Fruit fly (Drosophila melanogaster) ovary, adult (tissue): ENCODE data around the gene CG42542.
A peak's percentile ranks its signal among the peaks of the same experiment; 100 is the strongest.

Experiments
- CG17801 ChIP-seq: fragments of 200-800 bp; optimal IDR thresholded peaks from 2 replicates; lab custom pipeline; 2019; ENCODE audit warnings: missing biosample characterization, mild to moderate bottlenecking, missing genetic modification characterization, moderate library complexity; ENCODE audit not compliant: partially characterized antibody

Gene CG42542

DNA sequence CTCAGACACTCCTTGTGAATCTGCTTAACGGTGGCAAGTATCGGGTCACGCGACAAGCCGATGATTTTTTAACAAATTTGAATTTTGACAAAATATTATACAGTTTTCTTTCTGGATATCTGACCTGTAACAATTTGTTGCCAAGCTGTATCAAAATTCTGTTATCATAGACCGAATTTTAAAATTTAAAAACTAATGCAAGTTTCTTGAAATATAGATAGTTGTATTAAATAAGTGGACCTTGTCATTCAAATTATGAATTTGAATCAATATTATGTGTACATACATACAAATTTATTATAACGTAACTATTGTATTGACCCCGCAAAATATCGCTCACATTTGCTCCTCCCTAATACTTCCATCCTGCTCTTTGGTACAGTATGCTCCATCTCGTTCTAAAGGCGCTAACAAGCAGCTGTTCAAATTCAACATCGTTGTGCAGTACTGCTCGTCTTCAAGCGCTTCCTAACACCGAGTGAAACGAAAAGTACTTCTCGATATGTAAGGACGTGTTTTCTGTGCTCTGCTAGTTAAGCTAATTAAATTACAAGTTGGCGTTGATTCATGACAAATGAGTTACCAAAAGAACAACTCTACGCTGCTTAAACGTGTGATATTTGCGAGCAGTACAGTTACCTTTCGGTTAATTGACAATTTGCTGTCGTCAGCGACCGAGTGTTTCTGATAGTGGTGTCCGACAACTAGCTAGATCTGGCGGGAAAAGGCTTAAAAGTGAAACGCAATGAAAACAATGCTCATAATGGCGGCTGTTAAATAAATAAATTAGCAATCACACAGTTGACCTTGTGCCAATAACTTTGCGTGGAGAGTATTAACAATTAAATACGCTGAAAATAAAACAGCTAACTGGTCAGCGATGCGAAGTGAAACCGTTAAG is at the start of gene CG42542, which contains the start of gene Kpc1:
Gene CG42542 (plus strand): TSS at position 465 of the 901 bp plus-strand sequence.
Gene Kpc1 (minus strand): TSS at position 77 of the 901 bp plus-strand sequence.
- peak; percentile 44 for TF ChIP-seq CG17801 (GFP tag; lab: Kevin White, UChicago)

DNA sequence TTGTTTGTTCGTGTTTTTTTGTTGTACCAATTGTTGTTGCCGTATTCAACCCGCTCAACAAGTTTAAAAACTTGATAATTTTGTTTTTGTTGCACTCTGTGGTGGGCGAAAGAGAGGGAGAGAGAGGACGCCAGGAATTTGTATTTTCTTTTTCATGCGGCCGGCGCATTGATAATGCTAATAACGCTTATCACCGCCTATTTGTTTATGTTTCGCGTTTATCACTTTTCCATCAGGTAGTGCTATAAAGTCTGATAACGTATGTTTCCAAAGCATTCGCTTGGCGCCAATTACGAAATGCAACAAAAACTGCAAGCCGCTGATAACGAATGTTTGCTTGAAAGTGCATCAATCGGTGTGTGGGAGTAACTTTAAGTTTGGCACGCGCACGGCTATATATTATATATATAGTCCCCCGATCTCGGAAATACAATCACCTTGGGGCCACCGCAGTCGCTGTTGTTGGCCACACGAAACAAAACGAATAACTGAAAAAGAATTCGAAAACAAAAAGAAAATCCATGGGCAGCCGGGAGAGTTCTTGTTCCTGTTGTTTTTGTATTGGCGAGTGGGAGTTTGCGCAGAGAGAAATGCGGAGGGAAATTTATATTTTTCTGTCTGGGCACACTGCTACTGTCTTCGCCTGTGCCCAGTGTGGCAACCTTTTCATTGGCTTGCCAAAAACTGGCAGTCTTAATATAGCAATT is 49.2 kb upstream of the CG42542 start, which contains the start of gene Glys:
Gene Glys (minus strand): TSS at position 494 of the 707 bp plus-strand sequence.
- peak; percentile 79 for TF ChIP-seq CG17801 (GFP tag; lab: Kevin White, UChicago)

DNA sequence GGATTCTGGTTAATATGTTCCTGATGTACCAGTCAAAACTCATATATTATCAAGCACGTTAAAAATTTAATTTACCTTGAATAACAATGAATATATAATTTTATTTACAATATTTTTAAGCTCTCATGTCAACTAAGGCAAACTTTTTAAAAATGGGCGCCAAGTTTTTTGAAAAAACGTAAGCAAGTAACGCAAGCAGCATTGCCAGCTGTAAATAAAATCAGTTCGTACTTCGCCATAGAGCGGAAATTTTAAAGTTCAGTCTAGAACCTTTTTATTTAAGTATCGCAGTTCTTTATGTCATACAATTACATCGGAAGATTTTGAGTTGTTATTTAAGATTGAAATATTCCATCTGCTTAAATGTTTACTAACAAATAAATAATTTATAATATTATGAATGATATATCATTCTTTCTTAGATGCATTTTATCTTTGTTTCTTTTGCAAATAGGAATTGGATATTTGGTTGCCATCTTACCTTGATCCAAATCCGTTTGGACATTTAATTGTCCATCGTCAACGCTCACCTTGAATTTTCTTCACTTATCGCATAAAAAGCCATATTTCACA is 48.4 kb upstream of the CG42542 start:
- no peak for TF ChIP-seq CG17801 (GFP tag; lab: Kevin White, UChicago)

- no peak for TF ChIP-seq CG17801 (GFP tag; lab: Kevin White, UChicago)
Observed at dm6 chr3R:15148562-15148961, 47.8 kb upstream of the CG42542 start.

dm6 chr3R:15149772-15150512 is 46.5 kb upstream of the CG42542 start, which contains the start of gene Gyc88E:
Gene Gyc88E (plus strand): TSS chr3R:15150375.
- TF ChIP-seq CG17801 (GFP tag; lab: Kevin White, UChicago) = no peak

DNA sequence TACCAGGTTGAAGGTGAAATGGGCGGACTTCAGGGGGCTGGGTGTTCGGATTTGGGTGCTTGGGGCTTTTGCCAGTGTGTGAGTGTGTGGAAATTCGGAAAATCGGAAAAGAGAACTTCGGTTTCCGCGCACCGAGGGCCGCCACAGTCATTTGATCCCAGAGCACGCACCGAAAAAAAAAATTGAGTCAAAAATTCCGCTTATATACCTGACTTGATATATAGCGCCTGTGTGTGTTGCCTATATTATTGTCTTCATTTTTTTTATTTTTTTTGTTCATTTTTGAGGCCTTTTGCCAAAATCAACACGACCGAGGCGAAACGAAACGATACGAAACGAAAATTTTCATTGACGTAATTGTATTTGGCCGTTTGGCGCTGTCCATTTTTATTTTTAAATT is 19.2 kb upstream of the CG42542 start:
- no peak for TF ChIP-seq CG17801 (GFP tag; lab: Kevin White, UChicago)

dm6 chr3R:15181467-15181866 is 14.9 kb upstream of the CG42542 start, which contains the start of gene Mf:
Gene Mf (minus strand): TSS chr3R:15181510.
- no peak for TF ChIP-seq CG17801 (GFP tag; lab: Kevin White, UChicago)

dm6 chr3R:15197373-15197772 is 975 bp downstream of the CG42542 start:
- no peak for TF ChIP-seq CG17801 (GFP tag; lab: Kevin White, UChicago)

dm6 chr3R:15198052-15198793 is 1.8 kb downstream of the CG42542 start:
- peak; percentile 13 for TF ChIP-seq CG17801 (GFP tag; lab: Kevin White, UChicago)

DNA sequence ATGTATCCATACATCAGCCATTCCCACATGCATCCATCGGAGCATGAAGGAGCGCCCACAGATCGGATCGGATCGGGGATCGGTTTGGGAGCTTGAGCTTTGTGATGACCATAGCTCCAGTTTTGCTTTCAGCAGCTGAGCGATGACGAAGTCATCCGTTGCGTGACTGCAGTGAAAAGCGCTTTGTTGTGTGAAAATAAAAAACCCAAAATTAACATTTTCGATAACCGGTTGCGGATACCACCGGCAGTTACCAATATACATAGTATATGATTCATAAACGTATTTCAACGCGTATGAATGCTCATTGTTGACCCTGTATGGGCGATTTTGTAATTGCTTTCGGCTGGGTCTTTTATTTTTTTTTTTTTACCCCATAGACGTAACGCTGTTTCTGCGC is 8.8 kb downstream of the CG42542 start:
- no peak for TF ChIP-seq CG17801 (GFP tag; lab: Kevin White, UChicago)

DNA sequence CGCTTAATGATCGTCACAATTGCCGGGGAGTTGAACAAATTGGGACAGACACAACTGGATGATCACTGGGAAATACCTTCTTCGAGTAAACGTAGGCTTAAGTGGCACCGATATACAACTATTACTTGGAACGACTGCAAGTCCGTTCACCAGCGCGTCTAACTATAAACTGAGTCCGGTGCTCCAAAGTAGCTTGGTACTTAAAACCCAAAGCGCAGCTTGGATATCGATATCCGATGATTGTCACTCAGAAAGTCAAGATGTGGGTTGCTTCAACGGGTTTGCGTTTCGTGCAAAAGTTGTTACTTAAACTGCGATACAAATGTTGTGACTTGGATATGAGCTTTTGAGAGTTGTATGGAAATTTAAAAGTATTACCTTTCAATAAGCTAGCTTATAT is 9.9 kb downstream of the CG42542 start, which contains the start of gene Spn88Ea:
Gene Spn88Ea (minus strand): TSS at position 175 of the 400 bp plus-strand sequence.
- peak; percentile 1 for TF ChIP-seq CG17801 (GFP tag; lab: Kevin White, UChicago)

dm6 chr3R:15208712-15209499 is 12.5 kb downstream of the CG42542 start, which contains the start of the genes Spn88Eb and Mau2:
Gene Spn88Eb (minus strand): TSS chr3R:15208762.
Gene Mau2 (plus strand): TSS chr3R:15209204.
- TF ChIP-seq CG17801 (GFP tag; lab: Kevin White, UChicago) = peak; percentile 12
